Worm (Caenorhabditis elegans) whole organism, L1 larva: Measurements from ENCODE around the gene chil-26.

ENCODE experiments used
- C04F5.9 ChIP-seq: sonication (generic microtip); optimal IDR thresholded peaks from 2 replicates; lab custom pipeline; 2016; ENCODE audit warnings: missing genetic modification characterization, missing compliant biosample characterization
- Y116A8C.19 ChIP-seq: sonication (generic microtip); optimal IDR thresholded peaks from 2 replicates; lab custom pipeline; 2016; ENCODE audit warnings: missing compliant biosample characterization, missing genetic modification characterization, borderline replicate concordance
- aha-1 ChIP-seq: fragments of 150-350 bp; optimal IDR thresholded peaks from 2 replicates; lab custom pipeline; 2014; ENCODE audit warnings: missing biosample characterization, missing genetic modification characterization
- alr-1 ChIP-seq: fragments of 200-800 bp; sonication (Bioruptor generic); optimal IDR thresholded peaks from 2 replicates; lab custom pipeline; 2018; ENCODE audit warnings: borderline replicate concordance, mild to moderate bottlenecking, missing genetic modification characterization, missing compliant biosample characterization
- aly-2 ChIP-seq: fragments of 150-350 bp; optimal IDR thresholded peaks from 2 replicates; lab custom pipeline; 2014; ENCODE audit warnings: missing biosample characterization, missing genetic modification characterization
- blmp-1 ChIP-seq: fragments of 150-350 bp; optimal IDR thresholded peaks from 2 replicates; lab custom pipeline; 2014; ENCODE audit warnings: missing biosample characterization, missing genetic modification characterization
- ceh-8 ChIP-seq: fragments of 200-800 bp; sonication (Bioruptor generic); optimal IDR thresholded peaks from 2 replicates; lab custom pipeline; 2018; ENCODE audit warnings: mild to moderate bottlenecking, missing genetic modification characterization, moderate library complexity, missing compliant biosample characterization
- ceh-90 ChIP-seq: sonication (generic microtip); optimal IDR thresholded peaks from 2 replicates; lab custom pipeline; 2016; ENCODE audit warnings: missing genetic modification characterization, missing compliant biosample characterization
- dsc-1 ChIP-seq: sonication (generic microtip); optimal IDR thresholded peaks from 2 replicates; lab custom pipeline; 2016; ENCODE audit warnings: mild to moderate bottlenecking, missing genetic modification characterization, missing compliant biosample characterization
- elt-2 ChIP-seq: sonication (generic microtip); optimal IDR thresholded peaks from 2 replicates; lab custom pipeline; 2016; ENCODE audit warnings: missing genetic modification characterization, mild to moderate bottlenecking, inconsistent platforms, missing compliant biosample characterization, missing genetic modification reagents
- elt-3 ChIP-seq, 6 experiments: fragments of 150-350 bp in 1 of 6; sonication (generic microtip); optimal IDR thresholded peaks; 2 replicates each; lab custom pipeline; 2017 to 2018; ENCODE audit warnings: missing biosample characterization in 6 of 6, missing genetic modification characterization in 6 of 6, inconsistent platforms in 1 of 6
- fkh-10 ChIP-seq: sonication (generic microtip); optimal IDR thresholded peaks from 2 replicates; lab custom pipeline; 2017; ENCODE audit warnings: missing biosample characterization, missing genetic modification reagents, missing genetic modification characterization
- fkh-8 ChIP-seq: sonication (generic microtip); optimal IDR thresholded peaks from 2 replicates; lab custom pipeline; 2016; ENCODE audit warnings: mild to moderate bottlenecking, missing genetic modification characterization, missing compliant biosample characterization
- grh-1 ChIP-seq: fragments of 200-800 bp; sonication (Bioruptor generic); IDR thresholded peaks from 2 replicates; pipeline ENCODE4 v1.3.6; 2022; ENCODE audit warnings: missing genetic modification reagents, missing genetic modification characterization, missing compliant biosample characterization
- hlh-17 ChIP-seq: fragments of 200-800 bp; sonication (Bioruptor generic); optimal IDR thresholded peaks from 2 replicates; lab custom pipeline; 2018; ENCODE audit warnings: missing genetic modification characterization, mild to moderate bottlenecking, missing compliant biosample characterization, moderate library complexity, borderline replicate concordance
- irx-1 ChIP-seq: sonication (generic microtip); optimal IDR thresholded peaks from 2 replicates; lab custom pipeline; 2016; ENCODE audit warnings: missing genetic modification characterization, missing compliant biosample characterization
- isw-1 ChIP-seq: fragments of 200-800 bp; sonication (Bioruptor generic); IDR thresholded peaks from 2 replicates; pipeline ENCODE4 v1.3.6; 2022; ENCODE audit warnings: missing genetic modification characterization, missing compliant biosample characterization
- lin-14 ChIP-seq: fragments of 200-800 bp; sonication (Bioruptor generic); optimal IDR thresholded peaks from 2 replicates; lab custom pipeline; 2018; ENCODE audit warnings: mild to moderate bottlenecking, missing genetic modification characterization, moderate library complexity, missing compliant biosample characterization
- lin-39 ChIP-seq: fragments of 150-350 bp; optimal IDR thresholded peaks from 2 replicates; lab custom pipeline; 2014; ENCODE audit warnings: missing biosample characterization, missing genetic modification reagents, missing genetic modification characterization
- lsy-2 ChIP-seq, 2 experiments: fragments of 150-350 bp; optimal IDR thresholded peaks; 2 replicates each; lab custom pipeline; 2014; ENCODE audit warnings: missing biosample characterization in 2 of 2, missing genetic modification characterization in 2 of 2
- mab-9 ChIP-seq: fragments of 200-800 bp; sonication (Bioruptor generic); IDR thresholded peaks from 2 replicates; pipeline ENCODE4 v1.3.6; 2022; ENCODE audit warnings: missing genetic modification reagents, missing genetic modification characterization, missing compliant biosample characterization
- mep-1 ChIP-seq: fragments of 150-350 bp; optimal IDR thresholded peaks from 2 replicates; lab custom pipeline; 2014; ENCODE audit warnings: missing biosample characterization, missing genetic modification characterization
- nhr-12 ChIP-seq: sonication (generic microtip); optimal IDR thresholded peaks from 2 replicates; lab custom pipeline; 2017; ENCODE audit warnings: missing biosample characterization, missing genetic modification characterization
- nhr-19 ChIP-seq: fragments of 200-800 bp; sonication (Bioruptor generic); conservative IDR thresholded peaks from 2 replicates; pipeline ENCODE4 v1.3.6; 2022; ENCODE audit warnings: missing genetic modification characterization, missing compliant biosample characterization
- nhr-237 ChIP-seq: fragments of 150-350 bp; optimal IDR thresholded peaks from 2 replicates; lab custom pipeline; 2014; ENCODE audit warnings: missing biosample characterization, missing genetic modification characterization
- nhr-47 ChIP-seq: sonication (generic microtip); optimal IDR thresholded peaks from 2 replicates; lab custom pipeline; 2016; ENCODE audit warnings: mild to moderate bottlenecking, missing genetic modification characterization, moderate library complexity, missing compliant biosample characterization
- nhr-76 ChIP-seq: sonication (generic microtip); optimal IDR thresholded peaks from 2 replicates; lab custom pipeline; 2017; ENCODE audit warnings: missing biosample characterization, missing genetic modification characterization
- pag-3 ChIP-seq: sonication (generic microtip); optimal IDR thresholded peaks from 2 replicates; lab custom pipeline; 2017; ENCODE audit warnings: missing genetic modification characterization, mild to moderate bottlenecking, missing compliant biosample characterization, antibody characterized with exemption, borderline replicate concordance; ENCODE audit not compliant: insufficient read depth
- pqm-1 ChIP-seq: sonication (generic microtip); optimal IDR thresholded peaks from 3 replicates; lab custom pipeline; 2017; ENCODE audit warnings: missing biosample characterization, missing genetic modification characterization
- skn-1 ChIP-seq: fragments of 150-350 bp; optimal IDR thresholded peaks from 2 replicates; lab custom pipeline; 2014; ENCODE audit warnings: missing biosample characterization, missing genetic modification characterization
- snu-23 ChIP-seq: sonication (generic microtip); optimal IDR thresholded peaks from 2 replicates; lab custom pipeline; 2016; ENCODE audit warnings: missing genetic modification characterization, missing compliant biosample characterization
- sup-37 ChIP-seq: fragments of 200-800 bp; sonication (Bioruptor generic); optimal IDR thresholded peaks from 2 replicates; lab custom pipeline; 2018; ENCODE audit warnings: mild to moderate bottlenecking, missing genetic modification characterization, missing compliant biosample characterization
- swsn-7 ChIP-seq: sonication (generic microtip); optimal IDR thresholded peaks from 2 replicates; lab custom pipeline; 2016; ENCODE audit warnings: missing genetic modification characterization, missing compliant biosample characterization
- tbx-2 ChIP-seq: sonication (generic microtip); optimal IDR thresholded peaks from 2 replicates; lab custom pipeline; 2016; ENCODE audit warnings: missing genetic modification characterization, missing compliant biosample characterization
- unc-130 ChIP-seq: fragments of 150-350 bp; optimal IDR thresholded peaks from 2 replicates; lab custom pipeline; 2017; ENCODE audit warnings: missing biosample characterization, missing genetic modification characterization, inconsistent platforms
- unc-30 ChIP-seq: sonication (generic microtip); optimal IDR thresholded peaks from 2 replicates; lab custom pipeline; 2017; ENCODE audit warnings: missing biosample characterization, missing genetic modification characterization
- zag-1 ChIP-seq: fragments of 150-350 bp; optimal IDR thresholded peaks from 2 replicates; lab custom pipeline; 2014; ENCODE audit warnings: missing biosample characterization, missing genetic modification characterization
- ztf-4 ChIP-seq: fragments of 150-350 bp; optimal IDR thresholded peaks from 2 replicates; lab custom pipeline; 2014; ENCODE audit warnings: missing biosample characterization, missing genetic modification characterization

chil-26 gene

ce11 chrII:9518781-9519180 is 43.9 kb downstream of the chil-26 start, which contains the start of the genes sfxn-1.1 and AH6.3:
TSS of gene sfxn-1.1 (minus strand) at chrII:9518881.
TSS of gene AH6.3 (plus strand) at chrII:9519055.
- TF ChIP-seq unc-130 (tag; lab: Kevin White, UChicago): no peak
- no peak for TF ChIP-seq aly-2 (tag; lab: Kevin White, UChicago)
- TF ChIP-seq grh-1 (GFP tag; lab: Robert Waterston, UW): no peak
- TF ChIP-seq elt-3 (tag; optimal IDR thresholded peaks at IDR 0.05; lab: Kevin White, UChicago): no peak
- TF ChIP-seq pag-3: no peak
- TF ChIP-seq tbx-2: no peak
- no peak for TF ChIP-seq nhr-12
- no peak for TF ChIP-seq alr-1 (tag; lab: Kevin White, UChicago)
- TF ChIP-seq hlh-17 (GFP tag; lab: Kevin White, UChicago): no peak
- TF ChIP-seq irx-1 (tag; lab: Kevin White, UChicago): no peak
- no peak for TF ChIP-seq dsc-1 (tag; lab: Kevin White, UChicago)
- no peak for TF ChIP-seq isw-1 (GFP tag; lab: Robert Waterston, UW)
- no peak for TF ChIP-seq ceh-90

ce11 chrII:9521570-9521969 is 46.7 kb downstream of the chil-26 start, which contains the start of gene sra-1:
TSS of gene sra-1 (minus strand) at chrII:9521670.
- TF ChIP-seq fkh-8 (tag; lab: Kevin White, UChicago) (no peak), ztf-4 (tag; lab: Kevin White, UChicago) (no peak), nhr-12 (no peak), irx-1 (tag; lab: Kevin White, UChicago) (no peak), elt-2 (tag; lab: Kevin White, UChicago) (no peak), mep-1 (tag; lab: Kevin White, UChicago) (no peak), sup-37 (no peak), Y116A8C.19 (tag; lab: Kevin White, UChicago) (no peak), nhr-237 (tag; lab: Kevin White, UChicago) (no peak), aha-1 (no peak), lin-39 (tag; lab: Kevin White, UChicago) (no peak), mab-9 (GFP tag; lab: Robert Waterston, UW) (no peak), skn-1 (tag; lab: Kevin White, UChicago) (no peak), dsc-1 (tag; lab: Kevin White, UChicago) (no peak), nhr-47 (no peak), zag-1 (no peak), fkh-10 (GFP tag; lab: Kevin White, UChicago) (no peak), lin-14 (GFP tag; lab: Kevin White, UChicago) (no peak), swsn-7 (tag; lab: Kevin White, UChicago) (no peak), snu-23 (GFP tag; lab: Kevin White, UChicago) (no peak)

- no peak for TF ChIP-seq C04F5.9 (tag; lab: Kevin White, UChicago)
Observed at ce11 chrII:9522986-9523385, 48.1 kb downstream of the chil-26 start, which contains the start of gene AH6.17. TSS of gene AH6.17 (plus strand) at chrII:9523170.

ce11 chrII:9523539-9524224 is 48.8 kb downstream of the chil-26 start, which contains the start of gene mex-6:
TSS of gene mex-6 (plus strand) at chrII:9524174.
- no peak for TF ChIP-seq nhr-19 (GFP tag; lab: Robert Waterston, UW)
- no peak for TF ChIP-seq elt-3 (tag; optimal IDR thresholded peaks at IDR 0.05; lab: Kevin White, UChicago)
- TF ChIP-seq pqm-1 (tag; lab: Kevin White, UChicago): no peak
- no peak for TF ChIP-seq unc-130 (tag; lab: Kevin White, UChicago)
- no peak for TF ChIP-seq Y116A8C.19 (tag; lab: Kevin White, UChicago)
- no peak for TF ChIP-seq tbx-2
- TF ChIP-seq unc-30 (tag; lab: Kevin White, UChicago): no peak
- TF ChIP-seq lsy-2 (tag; optimal IDR thresholded peaks at IDR 0.05; lab: Kevin White, UChicago): no peak
- no peak for TF ChIP-seq ceh-8 (GFP tag; lab: Kevin White, UChicago)
- no peak for TF ChIP-seq elt-2 (tag; lab: Kevin White, UChicago)
- TF ChIP-seq fkh-10 (GFP tag; lab: Kevin White, UChicago): no peak
- no peak for TF ChIP-seq blmp-1
- TF ChIP-seq nhr-76: no peak
